Fruit fly (Drosophila melanogaster) whole organism, embryonic: ENCODE results near the gene CG10581.

Experiments
- B-H2 ChIP-seq: fragments of 200-800 bp; sonication (Bioruptor generic); optimal IDR thresholded peaks from 2 replicates; lab custom pipeline; 2018; ENCODE audit warnings: missing biosample characterization, mild to moderate bottlenecking, missing genetic modification characterization
- C15 ChIP-seq: fragments of 200-800 bp; sonication (Bioruptor generic); IDR thresholded peaks from 3 replicates; pipeline ENCODE4 v1.3.6; 2022; ENCODE audit warnings: missing biosample characterization, missing genetic modification characterization
- CG10654 ChIP-seq: fragments of 200-800 bp; sonication (Bioruptor generic); optimal IDR thresholded peaks from 2 replicates; lab custom pipeline; 2016; ENCODE audit warnings: missing biosample characterization, missing genetic modification characterization
- CG11696 ChIP-seq: fragments of 200-800 bp; sonication (Bioruptor generic); IDR thresholded peaks from 2 replicates; pipeline ENCODE4 v1.3.6; 2022; ENCODE audit warnings: missing biosample characterization, missing genetic modification characterization
- CG12769 ChIP-seq: fragments of 200-800 bp; sonication (Bioruptor generic); optimal IDR thresholded peaks from 2 replicates; lab custom pipeline; 2019; ENCODE audit warnings: missing biosample characterization, mild to moderate bottlenecking, missing genetic modification characterization, moderate library complexity
- CG13624 ChIP-seq: fragments of 200-800 bp; sonication (Bioruptor generic); optimal IDR thresholded peaks from 2 replicates; lab custom pipeline; 2016; ENCODE audit warnings: missing biosample characterization, missing genetic modification characterization
- CG16815 ChIP-seq: fragments of 200-800 bp; sonication (Bioruptor generic); optimal IDR thresholded peaks from 3 replicates; lab custom pipeline; 2017; ENCODE audit warnings: missing biosample characterization, mild to moderate bottlenecking, missing genetic modification characterization
- CG17361 ChIP-seq: fragments of 200-800 bp; sonication (Bioruptor generic); IDR thresholded peaks from 3 replicates; pipeline ENCODE4 v1.3.6; 2022; ENCODE audit warnings: missing biosample characterization, missing genetic modification characterization
- CG18262 ChIP-seq: fragments of 200-800 bp; optimal IDR thresholded peaks from 3 replicates; lab custom pipeline; 2019; ENCODE audit warnings: missing biosample characterization, mild to moderate bottlenecking, missing genetic modification characterization, moderate library complexity
- CG1832 ChIP-seq: fragments of 200-800 bp; sonication (Bioruptor generic); optimal IDR thresholded peaks from 2 replicates; lab custom pipeline; 2017; ENCODE audit warnings: missing biosample characterization, mild to moderate bottlenecking, missing genetic modification characterization, inconsistent platforms
- CG34422 ChIP-seq: fragments of 200-800 bp; sonication (Bioruptor generic); IDR thresholded peaks from 3 replicates; pipeline ENCODE4 v1.3.6; 2022; ENCODE audit warnings: missing biosample characterization, missing genetic modification characterization
- CG4360 ChIP-seq: fragments of 200-800 bp; sonication (Bioruptor generic); IDR thresholded peaks from 2 replicates; pipeline ENCODE4 v1.3.6; 2022; ENCODE audit warnings: missing biosample characterization, missing genetic modification characterization
- CG4820 ChIP-seq: fragments of 200-800 bp; sonication (Bioruptor generic); optimal IDR thresholded peaks from 3 replicates; lab custom pipeline; 2016; ENCODE audit warnings: missing biosample characterization, missing genetic modification characterization
- CG6654 ChIP-seq: fragments of 200-800 bp; sonication (Bioruptor generic); optimal IDR thresholded peaks from 2 replicates; lab custom pipeline; 2017; ENCODE audit warnings: missing biosample characterization, mild to moderate bottlenecking, missing genetic modification characterization
- CrebB ChIP-seq: fragments of 200-800 bp; sonication (Bioruptor generic); optimal IDR thresholded peaks from 3 replicates; lab custom pipeline; 2018; ENCODE audit warnings: missing biosample characterization, mild to moderate bottlenecking, missing genetic modification characterization
- D19A ChIP-seq: fragments of 200-800 bp; optimal IDR thresholded peaks from 3 replicates; lab custom pipeline; 2019; ENCODE audit warnings: missing biosample characterization, mild to moderate bottlenecking, missing genetic modification characterization, moderate library complexity
- Dll ChIP-seq: fragments of 200-800 bp; sonication (Bioruptor generic); IDR thresholded peaks from 4 replicates; pipeline ENCODE4 v1.3.6; 2022; ENCODE audit warnings: missing biosample characterization, missing genetic modification characterization; ENCODE audit not compliant: partially characterized antibody
- Lim3 ChIP-seq: fragments of 200-800 bp; sonication (Bioruptor generic); IDR thresholded peaks from 2 replicates; pipeline ENCODE4 v1.3.6; 2022; ENCODE audit warnings: missing biosample characterization, missing genetic modification characterization
- MESR4 ChIP-seq: fragments of 200-800 bp; sonication (Bioruptor generic); optimal IDR thresholded peaks from 2 replicates; lab custom pipeline; 2018; ENCODE audit warnings: missing biosample characterization, mild to moderate bottlenecking, missing genetic modification characterization, moderate library complexity
- NK7.1 ChIP-seq: fragments of 200-800 bp; sonication (Bioruptor generic); optimal IDR thresholded peaks from 3 replicates; lab custom pipeline; 2016; ENCODE audit warnings: missing biosample characterization, missing genetic modification characterization
- Rx ChIP-seq: fragments of 200-800 bp; sonication (Bioruptor generic); IDR thresholded peaks from 2 replicates; pipeline ENCODE4 v1.3.6; 2022; ENCODE audit warnings: missing biosample characterization, missing genetic modification characterization
- Tbp ChIP-seq: fragments of >200 bp; optimal IDR thresholded peaks from 2 replicates; lab custom pipeline; 2018; ENCODE audit warnings: missing biosample characterization, missing genetic modification characterization
- ab ChIP-seq: fragments of 200-800 bp; sonication (Bioruptor generic); optimal IDR thresholded peaks from 2 replicates; lab custom pipeline; 2016; ENCODE audit warnings: missing biosample characterization, missing genetic modification characterization
- bowl ChIP-seq: fragments of 200-800 bp; sonication (Bioruptor generic); IDR thresholded peaks from 2 replicates; pipeline ENCODE4 v1.3.6; 2022; ENCODE audit warnings: missing biosample characterization, missing genetic modification characterization
- br ChIP-seq: fragments of >200 bp; optimal IDR thresholded peaks from 2 replicates; lab custom pipeline; 2017
- corto ChIP-seq: fragments of 200-800 bp; sonication (Bioruptor generic); optimal IDR thresholded peaks from 2 replicates; lab custom pipeline; 2016; ENCODE audit warnings: missing biosample characterization, mild to moderate bottlenecking, missing genetic modification characterization, moderate library complexity
- da ChIP-seq: fragments of 200-800 bp; sonication (Bioruptor generic); optimal IDR thresholded peaks from 2 replicates; lab custom pipeline; 2016; ENCODE audit warnings: missing biosample characterization, missing genetic modification characterization
- disco-r ChIP-seq: fragments of 200-800 bp; sonication (Bioruptor generic); optimal IDR thresholded peaks from 2 replicates; lab custom pipeline; 2016; ENCODE audit warnings: missing biosample characterization, missing genetic modification characterization
- dmrt11E ChIP-seq: fragments of 200-800 bp; sonication (Bioruptor generic); optimal IDR thresholded peaks from 3 replicates; lab custom pipeline; 2018; ENCODE audit warnings: missing biosample characterization, mild to moderate bottlenecking, missing genetic modification characterization, moderate library complexity
- eve ChIP-seq, 2 experiments: fragments of >200 bp; optimal IDR thresholded peaks; 2 replicates each; lab custom pipeline; 2017; ENCODE audit warnings: missing biosample characterization in 2 of 2, missing genetic modification characterization in 2 of 2
- ewg ChIP-seq: fragments of 200-800 bp; sonication (Bioruptor generic); optimal IDR thresholded peaks from 3 replicates; lab custom pipeline; 2017; ENCODE audit warnings: mild to moderate bottlenecking, missing biosample characterization, missing genetic modification reagents, missing genetic modification characterization
- inv ChIP-seq: fragments of 200-800 bp; sonication (Bioruptor generic); IDR thresholded peaks from 2 replicates; pipeline ENCODE4 v1.3.6; 2022; ENCODE audit warnings: missing biosample characterization, missing genetic modification characterization; ENCODE audit not compliant: partially characterized antibody
- kay ChIP-seq: fragments of 200-800 bp; sonication (Bioruptor generic); optimal IDR thresholded peaks from 2 replicates; lab custom pipeline; 2016; ENCODE audit warnings: missing biosample characterization, missing genetic modification characterization
- lov ChIP-seq, 2 experiments: fragments of 200-800 bp in 1 of 2; fragments of >200 bp in 1 of 2; sonication (Bioruptor generic) in 1 of 2; IDR thresholded peaks in 1 of 2; optimal IDR thresholded peaks in 1 of 2; 2 replicates in 1 of 2; 3 replicates in 1 of 2; pipeline versions ENCODE4 v1.3.6 to Lab custom; 2017 to 2022; ENCODE audit warnings: missing biosample characterization in 1 of 2, missing genetic modification characterization in 1 of 2
- pzg ChIP-seq: fragments of 200-800 bp; sonication (Bioruptor generic); optimal IDR thresholded peaks from 3 replicates; lab custom pipeline; 2018; ENCODE audit warnings: missing biosample characterization, mild to moderate bottlenecking, missing genetic modification characterization, moderate library complexity
- ranshi ChIP-seq: fragments of 200-800 bp; sonication (Bioruptor generic); IDR thresholded peaks from 2 replicates; pipeline ENCODE4 v1.3.6; 2022; ENCODE audit warnings: missing biosample characterization, missing genetic modification characterization
- salm ChIP-seq: fragments of 200-800 bp; sonication (Bioruptor generic); optimal IDR thresholded peaks from 2 replicates; lab custom pipeline; 2018; ENCODE audit warnings: missing biosample characterization, mild to moderate bottlenecking, missing genetic modification characterization
- seq ChIP-seq: fragments of 200-800 bp; sonication (Bioruptor generic); IDR thresholded peaks from 2 replicates; pipeline ENCODE4 v1.3.6; 2022; ENCODE audit warnings: missing biosample characterization, missing genetic modification characterization
- shn ChIP-seq: fragments of 200-800 bp; sonication (Bioruptor generic); optimal IDR thresholded peaks from 3 replicates; lab custom pipeline; 2016; ENCODE audit warnings: missing biosample characterization, missing genetic modification characterization
- usp ChIP-seq: fragments of >200 bp; optimal IDR thresholded peaks from 2 replicates; lab custom pipeline; 2017; ENCODE audit warnings: missing biosample characterization, missing genetic modification characterization
- zf30C ChIP-seq: fragments of 200-800 bp; sonication (Bioruptor generic); optimal IDR thresholded peaks from 3 replicates; lab custom pipeline; 2018; ENCODE audit warnings: missing biosample characterization, mild to moderate bottlenecking, missing genetic modification characterization

CG10581 gene

DNA sequence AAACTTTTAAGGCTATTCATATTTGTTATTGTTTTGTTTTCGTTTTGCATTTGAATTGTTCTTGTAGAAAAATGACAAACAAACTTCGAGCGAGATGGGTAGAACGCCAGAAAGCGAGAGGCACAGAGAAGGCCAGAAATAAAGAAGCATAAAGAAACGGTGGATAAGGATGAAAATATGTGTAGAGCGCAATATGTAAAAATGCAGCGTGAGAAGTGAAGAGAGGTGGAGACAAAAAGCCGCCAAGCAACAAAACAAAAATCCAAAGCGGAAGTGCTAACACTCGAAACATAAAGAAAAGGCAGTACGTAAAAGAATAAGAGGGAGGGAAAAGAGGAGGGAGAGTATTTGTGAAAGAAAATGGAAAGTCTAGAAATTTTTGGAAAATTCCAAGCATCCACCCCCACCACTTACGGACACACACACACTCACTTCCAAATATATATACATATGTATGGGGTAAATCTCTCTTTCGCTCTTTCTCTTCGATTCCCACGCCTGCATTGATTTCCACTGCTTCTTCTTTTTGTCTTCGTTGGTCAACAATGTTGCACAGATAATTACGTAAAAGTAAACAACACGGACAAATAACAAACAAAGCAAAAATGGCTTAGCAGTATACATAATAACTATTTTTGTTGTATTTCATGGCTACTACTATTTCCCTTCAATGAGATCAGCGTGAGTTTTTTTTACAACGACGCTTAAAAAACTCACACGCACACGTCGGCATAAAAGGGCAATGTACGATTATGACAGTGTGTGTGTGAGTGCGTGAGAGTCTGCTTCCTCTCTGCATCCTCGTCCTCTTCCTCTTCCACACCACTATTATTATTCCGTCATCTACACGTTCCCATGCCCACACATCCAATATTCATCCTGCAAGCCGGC, 26.4 kb downstream of the CG10581 start (continued):
- TF ChIP-seq CG4360 (GFP tag; lab: Robert Waterston, UW): 0 out of 2 replicates have a peak, but pooled peaks have one; percentile 3
- TF ChIP-seq CG1832 (GFP tag; lab: Kevin White, UChicago): no peak
- no peak for TF ChIP-seq seq
- no peak for TF ChIP-seq CG16815 (GFP tag; lab: Kevin White, UChicago)
- no peak for TF ChIP-seq inv (GFP tag; lab: Robert Waterston, UW)
- TF ChIP-seq disco-r: no peak
- TF ChIP-seq br: no peak
- no peak for TF ChIP-seq CG11696 (GFP tag; lab: Robert Waterston, UW)
- no peak for TF ChIP-seq corto (GFP tag; lab: Kevin White, UChicago)
- no peak for TF ChIP-seq B-H2
- TF ChIP-seq bowl (GFP tag; lab: Robert Waterston, UW): no peak
- no peak for TF ChIP-seq shn (GFP tag; lab: Kevin White, UChicago)
- TF ChIP-seq usp (GFP tag; lab: Kevin White, UChicago): no peak
- no peak for TF ChIP-seq salm (tag; lab: Kevin White, UChicago)
- TF ChIP-seq zf30C (GFP tag; lab: Kevin White, UChicago): no peak
- TF ChIP-seq ab: no peak
- no peak for TF ChIP-seq lov (optimal IDR thresholded peaks at IDR 0.05; lab: Kevin White, UChicago)
- peak; percentile 81; the same call in 1 of the 3 replicates for TF ChIP-seq lov (GFP tag; IDR thresholded peaks at IDR 0.05; lab: Robert Waterston, UW)
- no peak for TF ChIP-seq D19A (tag; lab: Kevin White, UChicago)
- TF ChIP-seq NK7.1: no peak
- TF ChIP-seq Tbp (GFP tag; lab: Kevin White, UChicago): no peak
- no peak for TF ChIP-seq pzg (GFP tag; lab: Kevin White, UChicago)
- TF ChIP-seq Rx: no peak
- no peak for TF ChIP-seq Lim3
- TF ChIP-seq CG18262 (tag; lab: Kevin White, UChicago): no peak
- no peak for TF ChIP-seq MESR4 (GFP tag; lab: Kevin White, UChicago)
- no peak for TF ChIP-seq CG17361
- no peak for TF ChIP-seq C15 (GFP tag; lab: Robert Waterston, UW)
- no peak for TF ChIP-seq CG12769 (tag; lab: Kevin White, UChicago)
- no peak for TF ChIP-seq CG6654 (GFP tag; lab: Kevin White, UChicago)
- TF ChIP-seq Dll (GFP tag; lab: Robert Waterston, UW): no peak
- no peak for TF ChIP-seq ewg (GFP tag; lab: Kevin White, UChicago)
- TF ChIP-seq CG4820 (GFP tag; lab: Kevin White, UChicago): no peak
- peak; percentile 40 for TF ChIP-seq dmrt11E (tag; lab: Kevin White, UChicago)
- no peak for TF ChIP-seq da (GFP tag; lab: Kevin White, UChicago)
- TF ChIP-seq ranshi (GFP tag; lab: Robert Waterston, UW): no peak
- peak; percentile 5 for TF ChIP-seq CG13624 (GFP tag; lab: Kevin White, UChicago)
- no peak for TF ChIP-seq CrebB (tag; lab: Kevin White, UChicago)
- no peak for TF ChIP-seq eve (GFP tag; optimal IDR thresholded peaks at IDR 0.05; lab: Kevin White, UChicago)
- no peak for TF ChIP-seq kay (GFP tag; lab: Kevin White, UChicago)
- no peak for TF ChIP-seq CG10654
- no peak for TF ChIP-seq CG34422 (GFP tag; lab: Robert Waterston, UW)
